Fruit fly (Drosophila melanogaster) whole organism, pupa: Measurements from ENCODE around the gene CG10959.

Source experiments
- CG10348 ChIP-seq: fragments of 200-800 bp; sonication (Bioruptor generic); IDR thresholded peaks from 2 replicates; pipeline ENCODE4 v1.3.6; 2022; ENCODE audit warnings: missing biosample characterization, missing genetic modification characterization
- CG12605 ChIP-seq: fragments of 200-800 bp; sonication (Bioruptor generic); IDR thresholded peaks from 2 replicates; pipeline ENCODE4 v1.3.6; 2022; ENCODE audit warnings: missing biosample characterization, missing genetic modification characterization
- CG13204 ChIP-seq: fragments of 200-800 bp; sonication (Bioruptor generic); optimal IDR thresholded peaks from 2 replicates; lab custom pipeline; 2018; ENCODE audit warnings: missing biosample characterization, mild to moderate bottlenecking, missing genetic modification characterization, moderate library complexity
- CG14655 ChIP-seq: fragments of 200-800 bp; sonication (Bioruptor generic); optimal IDR thresholded peaks from 3 replicates; lab custom pipeline; 2017; ENCODE audit warnings: mild to moderate bottlenecking, missing biosample characterization, missing genetic modification reagents, missing genetic modification characterization
- CG15710 ChIP-seq: fragments of 200-800 bp; sonication (Bioruptor generic); optimal IDR thresholded peaks from 2 replicates; lab custom pipeline; 2018; ENCODE audit warnings: missing biosample characterization, mild to moderate bottlenecking, missing genetic modification characterization, moderate library complexity
- CG17806 ChIP-seq: fragments of 200-800 bp; sonication (Bioruptor generic); optimal IDR thresholded peaks from 2 replicates; lab custom pipeline; 2018; ENCODE audit warnings: missing biosample characterization, mild to moderate bottlenecking, missing genetic modification characterization, moderate library complexity
- CG32121 ChIP-seq: fragments of 200-800 bp; sonication (Bioruptor generic); IDR thresholded peaks from 2 replicates; pipeline ENCODE4 v1.3.6; 2022; ENCODE audit warnings: missing biosample characterization, missing genetic modification characterization
- CG34367 ChIP-seq: fragments of 200-800 bp; sonication (Bioruptor generic); optimal IDR thresholded peaks from 2 replicates; lab custom pipeline; 2018; ENCODE audit warnings: missing biosample characterization, mild to moderate bottlenecking, missing genetic modification characterization
- CG4496 ChIP-seq: fragments of 200-800 bp; sonication (Bioruptor generic); IDR thresholded peaks from 3 replicates; pipeline ENCODE4 v1.3.6; 2022; ENCODE audit warnings: missing biosample characterization, missing genetic modification characterization
- CG8159 ChIP-seq: fragments of 200-800 bp; sonication (Bioruptor generic); optimal IDR thresholded peaks from 3 replicates; lab custom pipeline; 2018; ENCODE audit warnings: missing biosample characterization, mild to moderate bottlenecking, missing genetic modification characterization, moderate library complexity
- CG8301 ChIP-seq: fragments of 200-800 bp; sonication (Bioruptor generic); optimal IDR thresholded peaks from 2 replicates; lab custom pipeline; 2018; ENCODE audit warnings: missing biosample characterization, mild to moderate bottlenecking, missing genetic modification characterization
- CG9948 ChIP-seq: fragments of 200-800 bp; sonication (Bioruptor generic); optimal IDR thresholded peaks from 2 replicates; lab custom pipeline; 2018; ENCODE audit warnings: missing biosample characterization, mild to moderate bottlenecking, missing genetic modification characterization, moderate library complexity
- D1 ChIP-seq: fragments of 200-800 bp; sonication (Bioruptor generic); optimal IDR thresholded peaks from 2 replicates; lab custom pipeline; 2018; ENCODE audit warnings: missing biosample characterization, mild to moderate bottlenecking, missing genetic modification characterization, moderate library complexity
- EcR ChIP-seq: fragments of 200-800 bp; sonication (Bioruptor generic); optimal IDR thresholded peaks from 3 replicates; lab custom pipeline; 2019; ENCODE audit warnings: missing biosample characterization, missing genetic modification characterization, mild to moderate bottlenecking, moderate library complexity, missing genetic modification reagents
- Ets98B ChIP-seq: fragments of 200-800 bp; sonication (Bioruptor generic); IDR thresholded peaks from 2 replicates; pipeline ENCODE4 v1.3.6; 2022; ENCODE audit warnings: missing biosample characterization, missing genetic modification characterization
- Pif1A ChIP-seq: fragments of 200-800 bp; sonication (Bioruptor generic); optimal IDR thresholded peaks from 3 replicates; lab custom pipeline; 2016; ENCODE audit warnings: missing biosample characterization, missing genetic modification characterization
- Pif1B ChIP-seq: fragments of 200-800 bp; sonication (Bioruptor generic); optimal IDR thresholded peaks from 3 replicates; lab custom pipeline; 2016; ENCODE audit warnings: missing biosample characterization, missing genetic modification characterization
- Snoo ChIP-seq: fragments of 200-800 bp; sonication (Bioruptor generic); optimal IDR thresholded peaks from 3 replicates; lab custom pipeline; 2017; ENCODE audit warnings: missing biosample characterization, mild to moderate bottlenecking, missing genetic modification characterization, inconsistent platforms
- fd96Ca ChIP-seq: fragments of 200-800 bp; sonication (Bioruptor generic); IDR thresholded peaks from 3 replicates; pipeline ENCODE4 v1.3.6; 2022; ENCODE audit warnings: missing biosample characterization, missing genetic modification characterization
- gl ChIP-seq: fragments of 200-800 bp; sonication (Bioruptor generic); optimal IDR thresholded peaks from 2 replicates; lab custom pipeline; 2018; ENCODE audit warnings: missing biosample characterization, mild to moderate bottlenecking, missing genetic modification characterization
- rn ChIP-seq: fragments of 200-800 bp; sonication (Bioruptor generic); IDR thresholded peaks from 2 replicates; pipeline ENCODE4 v1.3.6; 2022; ENCODE audit warnings: missing biosample characterization, missing genetic modification characterization

The CG10959 gene

dm6 chrX:8148556-8148955 lies at the start of gene CG10959:
CG10959 (plus strand) TSS chrX:8148783.
- TF ChIP-seq Pif1A (GFP tag; lab: Kevin White, UChicago) (no peak), fd96Ca (GFP tag; lab: Robert Waterston, UW) (no peak), CG10348 (no peak), CG8159 (tag; lab: Kevin White, UChicago) (no peak)

DNA sequence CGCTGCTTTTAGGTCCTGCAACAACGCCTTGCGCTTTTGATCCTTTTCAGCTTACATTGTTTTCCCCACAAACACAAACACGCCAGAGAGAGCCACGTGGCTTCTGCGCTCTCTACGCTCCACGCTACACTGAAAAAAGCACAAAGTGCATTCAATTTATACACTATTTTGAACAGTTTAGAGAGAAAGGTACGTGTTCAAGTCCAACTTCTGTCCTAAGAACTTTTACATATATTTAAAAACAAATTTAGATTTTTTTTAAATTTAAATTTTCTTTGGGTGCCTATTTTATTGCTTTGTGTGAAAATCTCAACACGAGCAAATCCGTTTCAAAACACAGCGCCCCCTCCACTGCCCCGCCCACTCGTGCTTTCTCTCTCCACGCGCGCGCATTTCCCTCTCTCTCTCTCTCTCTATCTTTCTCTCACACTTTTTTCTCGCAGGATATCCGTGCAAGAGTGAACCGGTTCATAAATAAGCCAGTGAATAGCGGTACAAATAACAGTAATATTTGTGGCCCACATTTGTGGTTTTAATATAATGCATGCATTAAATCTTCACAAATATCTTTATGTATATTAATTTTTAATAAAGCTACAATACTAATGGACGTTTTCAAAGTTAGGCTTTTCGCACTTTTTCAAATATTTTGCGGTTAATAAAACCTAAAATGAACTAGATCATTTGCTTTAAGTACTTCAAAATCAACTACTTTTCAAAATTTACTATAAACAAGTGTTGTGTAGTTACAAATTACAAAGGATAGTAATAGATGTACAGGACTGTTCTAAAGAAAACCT lies 48.4 kb upstream of the CG10959 start:
- TF ChIP-seq CG15710 (tag; lab: Kevin White, UChicago) (peak; percentile 77), CG17806 (peak; percentile 79), CG14655 (GFP tag; lab: Kevin White, UChicago) (peak; percentile 83), CG32121 (GFP tag; lab: Robert Waterston, UW) (peak; percentile 87), D1 (tag; lab: Kevin White, UChicago) (peak; percentile 34), CG8301 (peak; percentile 75), fd96Ca (GFP tag; lab: Robert Waterston, UW) (peak; percentile 84), CG34367 (peak; percentile 71), CG13204 (GFP tag; lab: Kevin White, UChicago) (peak; percentile 46), CG10348 (0 out of 2 replicates have a peak, but pooled peaks have one; percentile 24), Snoo (tag; lab: Kevin White, UChicago) (peak; percentile 54), CG4496 (peak; percentile 93), rn (GFP tag; lab: Robert Waterston, UW) (peak; percentile 25; the same call in 1 of the 2 replicates), Pif1A (GFP tag; lab: Kevin White, UChicago) (peak; percentile 78), Ets98B (GFP tag; lab: Robert Waterston, UW) (peak; percentile 91), gl (tag; lab: Kevin White, UChicago) (peak; percentile 55), Pif1B (peak; percentile 70), CG9948 (peak; percentile 81), CG8159 (tag; lab: Kevin White, UChicago) (peak; percentile 82), EcR (GFP tag; lab: Kevin White, UChicago) (no peak), CG12605 (GFP tag; lab: Robert Waterston, UW) (peak; percentile 85)

DNA sequence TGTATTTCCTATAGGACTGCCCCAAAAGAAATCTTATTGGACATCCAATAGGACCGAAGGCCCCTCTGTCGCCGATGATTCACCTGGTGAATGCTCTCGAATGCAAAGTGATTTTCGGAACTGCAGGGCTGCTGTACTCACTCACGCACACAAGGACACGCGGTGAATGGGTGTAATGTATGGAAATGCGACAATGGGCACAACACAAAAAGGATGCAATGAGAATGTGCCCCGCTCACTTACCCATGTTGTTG lies 47.8 kb upstream of the CG10959 start:
- TF ChIP-seq D1 (tag; lab: Kevin White, UChicago), result no peak
- TF ChIP-seq CG8159 (tag; lab: Kevin White, UChicago), result no peak
- no peak for TF ChIP-seq CG34367
- TF ChIP-seq CG15710 (tag; lab: Kevin White, UChicago), result no peak
- no peak for TF ChIP-seq EcR (GFP tag; lab: Kevin White, UChicago)
- no peak for TF ChIP-seq CG4496
- no peak for TF ChIP-seq CG10348
- TF ChIP-seq CG14655 (GFP tag; lab: Kevin White, UChicago), result no peak
- TF ChIP-seq Pif1A (GFP tag; lab: Kevin White, UChicago), result no peak
- TF ChIP-seq Snoo (tag; lab: Kevin White, UChicago), result no peak
- TF ChIP-seq CG17806, result no peak
- no peak for TF ChIP-seq fd96Ca (GFP tag; lab: Robert Waterston, UW)
- no peak for TF ChIP-seq CG32121 (GFP tag; lab: Robert Waterston, UW)
- TF ChIP-seq CG13204 (GFP tag; lab: Kevin White, UChicago), result no peak
- TF ChIP-seq CG12605 (GFP tag; lab: Robert Waterston, UW), result no peak
- no peak for TF ChIP-seq CG9948
- TF ChIP-seq Pif1B, result no peak
- TF ChIP-seq Ets98B (GFP tag; lab: Robert Waterston, UW), result no peak
- no peak for TF ChIP-seq gl (tag; lab: Kevin White, UChicago)
- no peak for TF ChIP-seq CG8301
- TF ChIP-seq, all 21 proteins: peak for 0

- TF ChIP-seq Ets98B (GFP tag; lab: Robert Waterston, UW), result peak; percentile 97
- TF ChIP-seq CG4496, result peak; percentile 98
- TF ChIP-seq CG32121 (GFP tag; lab: Robert Waterston, UW), result peak; percentile 97
- peak; percentile 70 for TF ChIP-seq gl (tag; lab: Kevin White, UChicago)
- peak; percentile 89 for TF ChIP-seq CG17806
- TF ChIP-seq CG34367, result peak; percentile 87
- TF ChIP-seq CG8159 (tag; lab: Kevin White, UChicago), result peak; percentile 88
- peak; percentile 88 for TF ChIP-seq CG9948
- peak; percentile 91 for TF ChIP-seq CG8301
- TF ChIP-seq CG13204 (GFP tag; lab: Kevin White, UChicago), result peak; percentile 73
- peak; percentile 40 for TF ChIP-seq Snoo (tag; lab: Kevin White, UChicago)
- peak; percentile 96 for TF ChIP-seq CG12605 (GFP tag; lab: Robert Waterston, UW)
- TF ChIP-seq CG10348, result peak; percentile 73; the same call in 1 of the 2 replicates
- peak; percentile 93 for TF ChIP-seq CG14655 (GFP tag; lab: Kevin White, UChicago)
- peak; percentile 91 for TF ChIP-seq rn (GFP tag; lab: Robert Waterston, UW)
- no peak for TF ChIP-seq EcR (GFP tag; lab: Kevin White, UChicago)
- TF ChIP-seq CG15710 (tag; lab: Kevin White, UChicago), result peak; percentile 91
- peak; percentile 88 for TF ChIP-seq Pif1A (GFP tag; lab: Kevin White, UChicago)
- peak; percentile 91 for TF ChIP-seq Pif1B
- TF ChIP-seq fd96Ca (GFP tag; lab: Robert Waterston, UW), result peak; percentile 96
- peak; percentile 37 for TF ChIP-seq D1 (tag; lab: Kevin White, UChicago)
Observed at dm6 chrX:8101479-8102198, 46.9 kb upstream of the CG10959 start, which contains the start of gene CG2258. CG2258 (minus strand) TSS chrX:8102095.
